Worm (Caenorhabditis elegans): Measurements from ENCODE around the gene H40L08.3.

ce11 chrX:15097763-15098162, 21.9 kb upstream of the H40L08.3 start, which contains the start of gene F09B12.3:
- TF ChIP-seq hlh-1 (tag; optimal IDR thresholded peaks at IDR 0.05) (no peak), pha-4 (tag; optimal IDR thresholded peaks at IDR 0.05) (no peak), blmp-1 (tag; optimal IDR thresholded peaks at IDR 0.05) (no peak), elt-3 (tag; optimal IDR thresholded peaks at IDR 0.05) (no peak), unc-62 (GFP tag; optimal IDR thresholded peaks at IDR 0.05) (no peak), elt-1 (tag; optimal IDR thresholded peaks at IDR 0.05; ENCODE audit: borderline replicate concordance, insufficient read depth) (no peak), nhr-28 (tag; optimal IDR thresholded peaks at IDR 0.05) (no peak), mab-5 (tag; optimal IDR thresholded peaks at IDR 0.05) (no peak), nhr-76 (tag; optimal IDR thresholded peaks at IDR 0.05) (no peak), sptf-1 (tag; optimal IDR thresholded peaks at IDR 0.05) (no peak), ztf-11 (tag; optimal IDR thresholded peaks at IDR 0.05) (no peak)

Data from whole organism, mixed stage, embryonic.